Worm (Caenorhabditis elegans) whole organism, young adult: ENCODE data around the gene ZK688.4.

ENCODE experiments used
- B0019.2 ChIP-seq: fragments of 200-800 bp; sonication (Bioruptor generic); conservative IDR thresholded peaks from 2 replicates; pipeline ENCODE4 v1.3.6; 2022; ENCODE audit warnings: missing genetic modification reagents, missing genetic modification characterization, missing compliant biosample characterization
- B0035.1 ChIP-seq: sonication (generic microtip); optimal IDR thresholded peaks from 2 replicates; lab custom pipeline; 2016; ENCODE audit warnings: missing genetic modification characterization, mild to moderate bottlenecking, missing compliant biosample characterization, missing genotype, missing genetic modification reagents
- F23B12.7 ChIP-seq: sonication (generic microtip); optimal IDR thresholded peaks from 2 replicates; lab custom pipeline; 2017; ENCODE audit warnings: missing genetic modification characterization, mild to moderate bottlenecking, missing compliant biosample characterization, antibody characterized with exemption, moderate library complexity; ENCODE audit not compliant: insufficient read depth
- F33H1.4 ChIP-seq: fragments of 200-800 bp; sonication (Bioruptor generic); IDR thresholded peaks from 2 replicates; pipeline ENCODE4 v1.3.6; 2022; ENCODE audit warnings: missing genetic modification reagents, missing genetic modification characterization, missing compliant biosample characterization
- F52B5.7 ChIP-seq: sonication (generic microtip); optimal IDR thresholded peaks from 2 replicates; lab custom pipeline; 2016; ENCODE audit warnings: mild to moderate bottlenecking, missing genetic modification characterization, missing compliant biosample characterization
- F57C9.4 ChIP-seq: sonication (generic microtip); optimal IDR thresholded peaks from 2 replicates; lab custom pipeline; 2017; ENCODE audit warnings: mild to moderate bottlenecking, missing genetic modification characterization, missing compliant biosample characterization
- T07F8.4 ChIP-seq: sonication (generic microtip); optimal IDR thresholded peaks from 2 replicates; lab custom pipeline; 2016; ENCODE audit warnings: mild to moderate bottlenecking, missing genetic modification characterization, moderate library complexity, missing compliant biosample characterization
- T26A5.8 ChIP-seq: sonication (generic microtip); optimal IDR thresholded peaks from 2 replicates; lab custom pipeline; 2016; ENCODE audit warnings: missing genetic modification characterization, missing compliant biosample characterization
- Y67H2A.10 ChIP-seq: fragments of 200-800 bp; sonication (Bioruptor generic); conservative IDR thresholded peaks from 2 replicates; pipeline ENCODE4 v1.3.6; 2022; ENCODE audit warnings: missing genetic modification reagents, missing genetic modification characterization, missing compliant biosample characterization
- Y79H2A.3 ChIP-seq: fragments of 200-800 bp; sonication (Bioruptor generic); conservative IDR thresholded peaks from 2 replicates; pipeline ENCODE4 v1.3.6; 2022; ENCODE audit warnings: missing genetic modification reagents, missing genetic modification characterization, missing compliant biosample characterization
- Y95B8A.8 ChIP-seq: fragments of 200-800 bp; sonication (Bioruptor generic); IDR thresholded peaks from 2 replicates; pipeline ENCODE4 v1.3.6; 2022; ENCODE audit warnings: missing genetic modification reagents, missing genetic modification characterization, missing compliant biosample characterization
- ama-1 ChIP-seq, 3 experiments: fragments of 150-350 bp in 1 of 3; sonication (generic microtip) in 2 of 3; optimal IDR thresholded peaks; 2 replicates each; lab custom pipeline; 2014 to 2018; ENCODE audit warnings: missing biosample characterization in 2 of 3, missing genetic modification characterization in 2 of 3, missing genetic modification reagents in 2 of 3
- atf-7 ChIP-seq: sonication (generic microtip); optimal IDR thresholded peaks from 2 replicates; lab custom pipeline; 2017; ENCODE audit warnings: mild to moderate bottlenecking, missing genetic modification characterization, missing compliant biosample characterization
- attf-3 ChIP-seq: fragments of 200-800 bp; sonication (Bioruptor generic); conservative IDR thresholded peaks from 2 replicates; pipeline ENCODE4 v1.3.6; 2022; ENCODE audit warnings: missing genetic modification reagents, missing genetic modification characterization, missing compliant biosample characterization
- bed-2 ChIP-seq: fragments of 200-800 bp; sonication (Bioruptor generic); IDR thresholded peaks from 2 replicates; pipeline ENCODE4 v1.3.6; 2022; ENCODE audit warnings: missing genetic modification reagents, missing genetic modification characterization, missing compliant biosample characterization
- ccch-3 ChIP-seq: fragments of 200-800 bp; sonication (Bioruptor generic); optimal IDR thresholded peaks from 2 replicates; lab custom pipeline; 2018; ENCODE audit warnings: mild to moderate bottlenecking, missing genetic modification characterization, missing compliant biosample characterization
- ceh-100 ChIP-seq: fragments of 200-800 bp; sonication (Bioruptor generic); IDR thresholded peaks from 2 replicates; pipeline ENCODE4 v1.3.6; 2022; ENCODE audit warnings: missing genetic modification reagents, missing genetic modification characterization, missing compliant biosample characterization
- ceh-40 ChIP-seq: fragments of 200-800 bp; sonication (Bioruptor generic); IDR thresholded peaks from 2 replicates; pipeline ENCODE4 v1.3.6; 2022; ENCODE audit warnings: missing genetic modification characterization, missing compliant biosample characterization
- dox-1 ChIP-seq: fragments of 200-800 bp; sonication (Bioruptor generic); IDR thresholded peaks from 2 replicates; pipeline ENCODE4 v1.3.6; 2022; ENCODE audit warnings: missing genetic modification reagents, missing genetic modification characterization, missing compliant biosample characterization
- dpff-1 ChIP-seq: sonication (generic microtip); optimal IDR thresholded peaks from 2 replicates; lab custom pipeline; 2017; ENCODE audit warnings: mild to moderate bottlenecking, missing genetic modification characterization, missing compliant biosample characterization
- egrh-3 ChIP-seq: fragments of 200-800 bp; sonication (Bioruptor generic); IDR thresholded peaks from 2 replicates; pipeline ENCODE4 v1.3.6; 2022; ENCODE audit warnings: missing genetic modification reagents, missing genetic modification characterization, missing compliant biosample characterization
- ekl-4 ChIP-seq: fragments of 200-800 bp; sonication (Bioruptor generic); IDR thresholded peaks from 2 replicates; pipeline ENCODE4 v1.3.6; 2022; ENCODE audit warnings: missing genetic modification reagents, missing genetic modification characterization, missing compliant biosample characterization
- gei-17 ChIP-seq: fragments of 200-800 bp; sonication (Bioruptor generic); optimal IDR thresholded peaks from 2 replicates; lab custom pipeline; 2018; ENCODE audit warnings: mild to moderate bottlenecking, missing genetic modification characterization, missing compliant biosample characterization
- hlh-12 ChIP-seq: sonication (generic microtip); optimal IDR thresholded peaks from 2 replicates; lab custom pipeline; 2016; ENCODE audit warnings: missing genetic modification characterization, missing compliant biosample characterization
- hlh-26 ChIP-seq: fragments of 200-800 bp; sonication (Bioruptor generic); conservative IDR thresholded peaks from 2 replicates; pipeline ENCODE4 v1.3.6; 2022; ENCODE audit warnings: missing genetic modification reagents, missing genetic modification characterization, missing compliant biosample characterization
- hmg-1.2 ChIP-seq: fragments of 200-800 bp; sonication (Bioruptor generic); IDR thresholded peaks from 2 replicates; pipeline ENCODE4 v1.3.6; 2022; ENCODE audit warnings: missing genetic modification reagents, missing genetic modification characterization, missing compliant biosample characterization
- lag-1 ChIP-seq: fragments of 200-800 bp; sonication (Bioruptor generic); IDR thresholded peaks from 2 replicates; pipeline ENCODE4 v1.3.6; 2022; ENCODE audit warnings: missing genetic modification reagents, missing genetic modification characterization, missing compliant biosample characterization
- let-607 ChIP-seq, 2 experiments: fragments of 200-800 bp in 1 of 2; sonication (Bioruptor generic) in 1 of 2; sonication (generic microtip) in 1 of 2; optimal IDR thresholded peaks; 2 replicates each; lab custom pipeline; 2016 to 2018; ENCODE audit warnings: mild to moderate bottlenecking in 2 of 2, missing compliant biosample characterization in 2 of 2, missing genetic modification characterization in 2 of 2, moderate library complexity in 2 of 2, missing genotype in 1 of 2
- lin-40 ChIP-seq: sonication (generic microtip); optimal IDR thresholded peaks from 2 replicates; lab custom pipeline; 2016; ENCODE audit warnings: missing genetic modification characterization, mild to moderate bottlenecking, missing compliant biosample characterization, missing genotype, missing genetic modification reagents
- lir-1 ChIP-seq: fragments of 200-800 bp; sonication (Bioruptor generic); conservative IDR thresholded peaks from 2 replicates; pipeline ENCODE4 v1.3.6; 2022; ENCODE audit warnings: missing genetic modification reagents, missing genetic modification characterization, missing compliant biosample characterization
- madf-6 ChIP-seq: fragments of 200-800 bp; sonication (Bioruptor generic); IDR thresholded peaks from 2 replicates; pipeline ENCODE4 v1.3.6; 2022; ENCODE audit warnings: missing genetic modification reagents, missing genetic modification characterization, missing compliant biosample characterization
- mes-4 ChIP-seq: sonication (generic microtip); optimal IDR thresholded peaks from 2 replicates; lab custom pipeline; 2016; ENCODE audit warnings: missing genotype, missing genetic modification characterization, missing compliant biosample characterization
- nfya-2 ChIP-seq: fragments of 200-800 bp; sonication (Bioruptor generic); IDR thresholded peaks from 2 replicates; pipeline ENCODE4 v1.3.6; 2022; ENCODE audit warnings: missing genetic modification reagents, missing genetic modification characterization, missing compliant biosample characterization
- pbrm-1 ChIP-seq: fragments of 200-800 bp; sonication (Bioruptor generic); IDR thresholded peaks from 2 replicates; pipeline ENCODE4 v1.3.6; 2022; ENCODE audit warnings: missing genetic modification reagents, missing genetic modification characterization, missing compliant biosample characterization
- rcor-1 ChIP-seq: fragments of 200-800 bp; sonication (Bioruptor generic); IDR thresholded peaks from 2 replicates; pipeline ENCODE4 v1.3.6; 2022; ENCODE audit warnings: missing genetic modification reagents, missing genetic modification characterization, missing compliant biosample characterization
- rec-8 ChIP-seq, 2 experiments: sonication (generic microtip); optimal IDR thresholded peaks; 2 replicates each; lab custom pipeline; 2016; ENCODE audit warnings: mild to moderate bottlenecking in 2 of 2, missing genetic modification characterization in 2 of 2, missing genetic modification reagents in 2 of 2, missing genotype in 2 of 2, missing biosample characterization in 1 of 2, missing compliant biosample characterization in 1 of 2, moderate library complexity in 1 of 2
- repo-1 ChIP-seq: sonication (generic microtip); optimal IDR thresholded peaks from 2 replicates; lab custom pipeline; 2017; ENCODE audit warnings: mild to moderate bottlenecking, missing genetic modification characterization, missing compliant biosample characterization
- rpc-1 ChIP-seq, 2 experiments: fragments of 150-350 bp in 1 of 2; sonication (generic microtip) in 1 of 2; optimal IDR thresholded peaks; 2 replicates each; lab custom pipeline; 2014 to 2018; ENCODE audit warnings: missing biosample characterization in 1 of 2, missing genetic modification characterization in 1 of 2, missing genetic modification reagents in 1 of 2, missing genotype in 1 of 2
- snpc-4 ChIP-seq, 5 experiments: fragments of 150-350 bp in 1 of 5; sonication (generic microtip) in 4 of 5; optimal IDR thresholded peaks; 2 replicates each; lab custom pipeline; 2014 to 2018; ENCODE audit warnings: missing genetic modification characterization in 5 of 5, missing biosample characterization in 3 of 5, antibody characterized with exemption in 2 of 5, mild to moderate bottlenecking in 2 of 5, missing compliant biosample characterization in 2 of 5, missing genotype in 2 of 5, moderate library complexity in 2 of 5, missing genetic modification reagents in 1 of 5
- somi-1 ChIP-seq: fragments of 200-800 bp; sonication (Bioruptor generic); optimal IDR thresholded peaks from 2 replicates; lab custom pipeline; 2018; ENCODE audit warnings: mild to moderate bottlenecking, missing genetic modification characterization, missing compliant biosample characterization
- sptf-2 ChIP-seq: fragments of 200-800 bp; sonication (Bioruptor generic); optimal IDR thresholded peaks from 2 replicates; lab custom pipeline; 2018; ENCODE audit warnings: mild to moderate bottlenecking, missing genetic modification characterization, missing compliant biosample characterization
- tbp1 ChIP-seq: fragments of 200-800 bp; sonication (Bioruptor generic); optimal IDR thresholded peaks from 2 replicates; lab custom pipeline; 2018; ENCODE audit warnings: mild to moderate bottlenecking, missing genetic modification characterization, missing compliant biosample characterization
- xnd-1 ChIP-seq: sonication (generic microtip); optimal IDR thresholded peaks from 2 replicates; lab custom pipeline; 2016; ENCODE audit warnings: missing genotype, missing genetic modification reagents, missing genetic modification characterization, missing compliant biosample characterization

The ZK688.4 gene

ce11 chrIII:7894724-7895123, at the start of gene ZK688.4:
TSS of gene ZK688.4 (plus strand) at chrIII:7895024.
- TF ChIP-seq ceh-100 (no peak), repo-1 (no peak), mes-4 (tag; lab: Kevin White, UChicago) (no peak), bed-2 (GFP tag; lab: Robert Waterston, UW) (no peak), nfya-2 (GFP tag; lab: Robert Waterston, UW) (no peak), xnd-1 (tag; lab: Kevin White, UChicago) (no peak), F33H1.4 (GFP tag; lab: Robert Waterston, UW) (no peak)

- TF ChIP-seq tbp1 (GFP tag; lab: Kevin White, UChicago) (no peak), lin-40 (tag; lab: Kevin White, UChicago) (no peak), let-607 (tag; optimal IDR thresholded peaks at IDR 0.05; lab: Kevin White, UChicago) (no peak), ceh-100 (no peak), egrh-3 (GFP tag; lab: Robert Waterston, UW) (no peak), ccch-3 (GFP tag; lab: Kevin White, UChicago) (no peak), hlh-12 (tag; lab: Kevin White, UChicago) (no peak), hmg-1.2 (GFP tag; lab: Robert Waterston, UW) (no peak; the same call in 1 of the 2 replicates), nfya-2 (GFP tag; lab: Robert Waterston, UW) (no peak), Y79H2A.3 (no peak), ceh-40 (no peak), B0019.2 (no peak), B0035.1 (tag; lab: Kevin White, UChicago) (no peak), T07F8.4 (tag; lab: Kevin White, UChicago) (no peak), dox-1 (GFP tag; lab: Robert Waterston, UW) (no peak), somi-1 (no peak), rpc-1 (optimal IDR thresholded peaks at IDR 0.05; lab: Kevin White, UChicago) (no peak), rpc-1 (tag; optimal IDR thresholded peaks at IDR 0.05; lab: Kevin White, UChicago) (no peak), pbrm-1 (GFP tag; lab: Robert Waterston, UW) (no peak), rcor-1 (no peak)
Measured at ce11 chrIII:7848173-7848572, 46.7 kb upstream of the ZK688.4 start.

DNA sequence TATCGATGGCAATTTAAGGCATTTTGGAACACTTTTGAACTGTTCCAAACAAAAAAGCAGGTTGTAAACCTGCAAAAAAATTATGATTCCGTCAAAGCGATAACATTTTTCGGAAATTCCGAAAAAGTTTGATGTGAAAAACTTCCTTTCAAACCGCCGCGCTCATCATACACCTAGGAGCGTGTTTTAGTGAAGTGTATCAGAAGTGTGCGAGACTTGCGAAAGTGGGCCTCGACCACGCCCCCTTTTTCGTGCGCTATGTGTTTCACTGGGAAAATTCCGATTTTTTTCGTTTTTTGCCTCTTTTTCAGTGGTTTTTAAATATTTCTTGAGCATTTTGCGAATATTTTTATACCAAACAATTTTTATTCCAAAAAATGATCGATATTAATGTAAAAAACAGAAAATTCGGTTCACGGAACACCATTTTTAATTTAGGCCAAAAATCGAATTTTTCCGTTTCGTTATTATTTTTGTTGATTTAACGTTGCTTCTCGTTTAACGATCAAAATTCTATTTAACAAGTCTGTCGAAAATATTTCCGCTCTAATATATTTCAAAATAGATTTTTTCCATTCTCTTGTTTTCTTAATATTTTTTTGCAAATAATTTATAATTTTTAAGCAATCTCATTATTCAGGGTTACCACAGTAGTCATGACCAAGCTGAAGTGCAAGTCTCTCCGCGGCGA, 40.2 kb upstream of the ZK688.4 start, which contains the start of gene rpl-35:
Gene rpl-35 (plus strand): TSS at position 641 of the 691 bp plus-strand sequence.
- TF ChIP-seq F23B12.7 (peak; percentile 99), sptf-2 (GFP tag; lab: Kevin White, UChicago) (peak; percentile 95), atf-7 (tag; lab: Kevin White, UChicago) (peak; percentile 98), Y95B8A.8 (GFP tag; lab: Robert Waterston, UW) (peak; percentile 100), T26A5.8 (peak; percentile 85), ama-1 (optimal IDR thresholded peaks at IDR 0.05; lab: Kevin White, UChicago) (peak; percentile 10), ama-1 (GFP tag; optimal IDR thresholded peaks at IDR 0.05; lab: Kevin White, UChicago) (peak; percentile 62 to 79), dpff-1 (peak; percentile 66), F52B5.7 (peak; percentile 99), lag-1 (0 out of 2 replicates have a peak, but pooled peaks have one; percentile 86), lin-40 (tag; lab: Kevin White, UChicago) (peak; percentile 99), hlh-26 (GFP tag; lab: Robert Waterston, UW) (no peak), attf-3 (GFP tag; lab: Robert Waterston, UW) (peak; percentile 92), egrh-3 (GFP tag; lab: Robert Waterston, UW) (peak; percentile 85), gei-17 (GFP tag; lab: Kevin White, UChicago) (peak; percentile 93), rec-8 (tag; optimal IDR thresholded peaks at IDR 0.05; lab: Kevin White, UChicago) (peak; percentile 90 to 98), nfya-2 (GFP tag; lab: Robert Waterston, UW) (peak; percentile 96), snpc-4 (GFP tag; optimal IDR thresholded peaks at IDR 0.05; lab: Kevin White, UChicago) (peak; percentile 93), snpc-4 (tag; optimal IDR thresholded peaks at IDR 0.05; lab: Kevin White, UChicago) (peak; percentile 90 to 95 (median 91)), ceh-100 (peak; percentile 96), F57C9.4 (tag; lab: Kevin White, UChicago) (peak; percentile 84), hlh-12 (tag; lab: Kevin White, UChicago) (no peak), ekl-4 (GFP tag; lab: Robert Waterston, UW) (peak; percentile 99), Y67H2A.10 (GFP tag; lab: Robert Waterston, UW) (peak; percentile 97), madf-6 (peak; percentile 99), lir-1 (GFP tag; lab: Robert Waterston, UW) (peak; percentile 99)
